Fruit fly (Drosophila melanogaster): Measurements from ENCODE around the gene CG7906.

CG7906 gene

DNA sequence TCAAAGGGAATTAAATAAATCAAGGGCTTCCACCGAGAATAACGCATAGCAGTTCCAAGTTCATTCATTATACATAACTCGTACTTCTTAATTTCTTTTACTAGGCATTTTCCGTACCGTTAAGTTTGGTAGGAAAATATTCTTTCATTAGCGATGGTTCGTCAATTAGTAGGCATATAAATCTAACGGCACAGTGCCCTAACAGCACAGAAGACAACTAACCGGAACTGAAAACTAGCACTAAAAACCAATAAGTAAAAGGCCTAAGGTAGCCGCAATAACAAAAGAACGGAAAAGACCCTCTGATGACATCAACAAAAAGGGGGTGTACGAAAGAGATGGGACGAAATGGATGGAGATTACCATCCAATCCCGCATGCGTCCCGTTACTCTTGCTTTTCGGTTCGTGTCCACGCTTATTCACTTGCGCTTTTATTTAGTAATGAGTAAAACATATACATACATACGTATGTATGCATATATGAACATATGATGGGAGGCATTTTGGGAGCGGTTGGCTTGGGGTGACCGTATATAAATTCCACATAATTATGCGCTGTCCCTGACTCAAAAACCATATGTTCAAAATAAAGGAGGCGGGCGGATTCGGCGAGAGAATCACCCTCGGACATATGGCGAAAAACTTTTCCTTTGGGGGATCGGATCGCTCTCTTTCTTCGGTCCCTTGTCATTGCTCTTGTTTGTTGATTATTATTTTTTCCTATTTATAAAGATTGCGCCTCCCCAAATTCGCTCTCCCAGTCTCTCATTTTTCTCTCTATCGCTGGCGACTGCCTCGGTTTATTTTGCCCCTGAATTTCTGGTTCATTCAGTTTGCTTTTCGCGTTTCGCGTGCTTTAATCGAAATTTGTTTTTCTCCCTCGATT is 15.6 kb upstream of the CG7906 start:
- TF ChIP-seq CG6163 (GFP tag; IDR thresholded peaks at IDR 0.05) (0 out of 3 replicates have a peak, but pooled peaks have one; percentile 14), Blimp-1 (GFP tag; optimal IDR thresholded peaks at IDR 0.05) (peak; percentile 55), CG8119 (GFP tag; IDR thresholded peaks at IDR 0.05) (0 out of 3 replicates have a peak, but pooled peaks have one; percentile 17), net (GFP tag; optimal IDR thresholded peaks at IDR 0.05) (peak; percentile 17), achi (GFP tag; optimal IDR thresholded peaks at IDR 0.05) (no peak), spab (GFP tag; optimal IDR thresholded peaks at IDR 0.05) (no peak), Hr4 (GFP tag; optimal IDR thresholded peaks at IDR 0.05) (no peak), Eip78C (GFP tag) (peak; percentile 22), CG11294 (GFP tag; IDR thresholded peaks at IDR 0.05) (no peak)

- TF ChIP-seq fd85E (GFP tag; optimal IDR thresholded peaks at IDR 0.05) (no peak), Gug (GFP tag; IDR thresholded peaks at IDR 0.05) (no peak), Hr4 (GFP tag; optimal IDR thresholded peaks at IDR 0.05) (no peak), Eip78C (GFP tag) (no peak), CG4318 (GFP tag; optimal IDR thresholded peaks at IDR 0.05) (no peak), cyc (GFP tag; optimal IDR thresholded peaks at IDR 0.05) (no peak), svp (GFP tag) (peak; percentile 76)
Measured at dm6 chr3L:14222199-14222598, 14.2 kb upstream of the CG7906 start.

DNA sequence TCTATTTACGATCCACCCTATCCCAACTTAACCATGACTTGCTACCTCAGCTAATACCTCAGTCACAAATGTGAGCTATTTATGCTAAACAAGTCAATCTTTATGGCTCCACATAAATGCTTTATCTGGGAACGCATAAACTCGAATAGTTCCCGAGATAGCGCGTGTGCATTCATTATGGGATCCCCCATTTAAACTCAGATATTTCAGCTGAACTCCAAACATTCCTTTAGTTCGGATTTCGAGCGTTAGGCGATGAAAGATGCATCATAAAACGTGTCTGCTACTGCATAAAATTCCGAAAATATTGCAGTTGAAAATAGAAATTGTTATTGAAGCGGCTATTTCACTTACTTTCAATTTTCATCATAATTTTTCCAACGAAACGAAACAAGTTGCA is 13.0 kb upstream of the CG7906 start:
- TF ChIP-seq CG10669 (GFP tag; optimal IDR thresholded peaks at IDR 0.05) (no peak), CG11762 (GFP tag; optimal IDR thresholded peaks at IDR 0.05; ENCODE audit: insufficient read depth) (no peak), Blimp-1 (GFP tag; optimal IDR thresholded peaks at IDR 0.05) (no peak), fd59A (GFP tag; optimal IDR thresholded peaks at IDR 0.05) (no peak), topi (GFP tag; optimal IDR thresholded peaks at IDR 0.05) (no peak), CG6276 (GFP tag; optimal IDR thresholded peaks at IDR 0.05) (no peak), CG8119 (GFP tag; IDR thresholded peaks at IDR 0.05) (no peak), Sox14 (GFP tag; optimal IDR thresholded peaks at IDR 0.05) (no peak), dac (GFP tag; optimal IDR thresholded peaks at IDR 0.05) (no peak), Eip93F (GFP tag; optimal IDR thresholded peaks at IDR 0.05) (no peak), esn (GFP tag; optimal IDR thresholded peaks at IDR 0.05) (no peak), Smox (GFP tag; optimal IDR thresholded peaks at IDR 0.05) (no peak), CG4318 (GFP tag; optimal IDR thresholded peaks at IDR 0.05) (no peak), dsx (GFP tag; optimal IDR thresholded peaks at IDR 0.05; ENCODE audit: poor library complexity, severe bottlenecking) (no peak), CG16779 (tag; optimal IDR thresholded peaks at IDR 0.05) (no peak), acj6 (GFP tag; optimal IDR thresholded peaks at IDR 0.05) (no peak), Hr38 (GFP tag; optimal IDR thresholded peaks at IDR 0.05) (no peak), CG31627 (GFP tag; optimal IDR thresholded peaks at IDR 0.05) (no peak), Ets21C (GFP tag; optimal IDR thresholded peaks at IDR 0.05) (no peak)

dm6 chr3L:14229069-14229468 is 7.4 kb upstream of the CG7906 start:
- TF ChIP-seq CG9139 (GFP tag; optimal IDR thresholded peaks at IDR 0.05) (no peak), CG34406 (GFP tag; optimal IDR thresholded peaks at IDR 0.05) (peak; percentile 25), CG6163 (GFP tag; IDR thresholded peaks at IDR 0.05) (0 out of 3 replicates have a peak, but pooled peaks have one; percentile 50), topi (GFP tag; optimal IDR thresholded peaks at IDR 0.05) (peak; percentile 0), OdsH (GFP tag; optimal IDR thresholded peaks at IDR 0.05) (peak; percentile 27), Met (GFP tag; optimal IDR thresholded peaks at IDR 0.05) (peak; percentile 4), pdm3 (GFP tag; optimal IDR thresholded peaks at IDR 0.05) (no peak), CG11294 (GFP tag; IDR thresholded peaks at IDR 0.05) (0 out of 2 replicates have a peak, but pooled peaks have one; percentile 44), Ets96B (tag; optimal IDR thresholded peaks at IDR 0.05) (peak; percentile 17), Smox (GFP tag; optimal IDR thresholded peaks at IDR 0.05) (no peak), Eip78C (GFP tag) (peak; percentile 72), svp (GFP tag) (peak; percentile 85), CG11762 (GFP tag; optimal IDR thresholded peaks at IDR 0.05; ENCODE audit: insufficient read depth) (no peak), fkh (GFP tag; optimal IDR thresholded peaks at IDR 0.05) (no peak), Eip93F (GFP tag; optimal IDR thresholded peaks at IDR 0.05) (no peak), CG6808 (GFP tag; optimal IDR thresholded peaks at IDR 0.05) (peak; percentile 13), Sox14 (GFP tag; optimal IDR thresholded peaks at IDR 0.05) (peak; percentile 9), CG3919 (GFP tag; optimal IDR thresholded peaks at IDR 0.05) (peak; percentile 3), esn (GFP tag; optimal IDR thresholded peaks at IDR 0.05) (peak; percentile 19), CG16779 (tag; optimal IDR thresholded peaks at IDR 0.05) (no peak), fd59A (GFP tag; optimal IDR thresholded peaks at IDR 0.05) (no peak)
